Worm (Caenorhabditis elegans) whole organism, L4 larva: ENCODE measurements around the gene calu-1.

Experiments
- Y48G9A.11 ChIP-seq: fragments of 200-800 bp; sonication (Bioruptor generic); IDR thresholded peaks from 2 replicates; pipeline ENCODE4 v1.3.6; 2022; ENCODE audit warnings: missing genetic modification reagents, missing genetic modification characterization, missing compliant biosample characterization
- aha-1 ChIP-seq: fragments of 150-350 bp; peaks from one replicate; lab custom pipeline; 2014; ENCODE audit warnings: missing biosample characterization, missing genetic modification characterization
- ama-1 ChIP-seq: fragments of 150-350 bp; optimal IDR thresholded peaks from 2 replicates; lab custom pipeline; 2014; ENCODE audit warnings: inconsistent platforms, mixed read lengths
- daf-19 ChIP-seq: fragments of 200-800 bp; sonication (Bioruptor generic); conservative IDR thresholded peaks from 2 replicates; pipeline ENCODE4 v1.3.6; 2022; ENCODE audit warnings: missing genetic modification characterization, missing compliant biosample characterization
- fkh-10 ChIP-seq: fragments of 150-350 bp; optimal IDR thresholded peaks from 2 replicates; lab custom pipeline; 2014; ENCODE audit warnings: missing biosample characterization, missing genetic modification reagents, missing genetic modification characterization
- mdl-1 ChIP-seq, 2 experiments: fragments of 150-350 bp in 1 of 2; sonication (generic microtip) in 1 of 2; optimal IDR thresholded peaks; 2 replicates each; lab custom pipeline; 2014 to 2017; ENCODE audit warnings: missing biosample characterization in 2 of 2, missing genetic modification characterization in 2 of 2
- nhr-28 ChIP-seq: fragments of 150-350 bp; optimal IDR thresholded peaks from 2 replicates; lab custom pipeline; 2014; ENCODE audit warnings: missing biosample characterization, missing genetic modification characterization
- skn-1 ChIP-seq: fragments of 150-350 bp; optimal IDR thresholded peaks from 2 replicates; lab custom pipeline; 2014; ENCODE audit warnings: missing biosample characterization, missing genetic modification characterization

DNA sequence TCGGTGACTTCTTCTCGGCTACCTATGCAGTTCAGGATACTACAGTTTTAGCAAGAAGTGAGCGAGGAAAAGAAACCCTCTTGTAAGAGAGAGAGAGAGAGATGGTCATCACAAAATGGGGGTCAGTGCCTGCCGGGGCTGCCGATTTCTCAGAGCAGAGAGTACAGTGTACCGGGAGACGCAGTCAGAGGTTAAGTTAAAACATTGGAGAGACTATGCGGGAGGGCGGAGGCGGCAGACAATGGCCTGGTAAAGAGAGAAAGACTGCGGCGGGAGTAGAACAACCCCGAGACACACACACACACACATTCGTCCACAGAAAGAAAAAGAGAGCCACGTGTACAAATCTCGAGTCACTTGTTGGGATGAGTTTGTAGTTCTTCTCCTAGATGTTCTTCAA is 714 bp upstream of the calu-1 start:
- peak; percentile 91 for TF ChIP-seq aha-1 (tag; lab: Kevin White, UChicago)
- TF ChIP-seq daf-19, result no peak
- no peak for TF ChIP-seq ama-1
- peak; percentile 25 to 87 for TF ChIP-seq mdl-1 (tag; optimal IDR thresholded peaks at IDR 0.05; lab: Kevin White, UChicago)
- peak; percentile 50 for TF ChIP-seq nhr-28 (tag; lab: Kevin White, UChicago)
- TF ChIP-seq fkh-10 (GFP tag; lab: Kevin White, UChicago), result no peak
- TF ChIP-seq skn-1, result no peak
- TF ChIP-seq Y48G9A.11 (GFP tag; lab: Robert Waterston, UW), result no peak
